Fruit fly (Drosophila melanogaster) whole organism, embryonic: ENCODE data around the gene Src64B.
A peak's percentile ranks its signal among the peaks of the same experiment; 100 is the strongest.

Source experiments
- Antp ChIP-seq: fragments of 200-800 bp; sonication (Bioruptor generic); optimal IDR thresholded peaks from 3 replicates; lab custom pipeline; 2016; ENCODE audit warnings: missing biosample characterization, missing genetic modification characterization
- Asciz ChIP-seq: fragments of 200-800 bp; sonication (Bioruptor generic); optimal IDR thresholded peaks from 2 replicates; lab custom pipeline; 2017; ENCODE audit warnings: missing biosample characterization, mild to moderate bottlenecking, missing genetic modification characterization, missing genetic modification reagents
- B-H1 ChIP-seq: fragments of 200-800 bp; sonication (Bioruptor generic); IDR thresholded peaks from 3 replicates; pipeline ENCODE4 v1.3.6; 2022; ENCODE audit warnings: missing biosample characterization, missing genetic modification characterization
- CG10366 ChIP-seq: fragments of 200-800 bp; sonication (Bioruptor generic); IDR thresholded peaks from 2 replicates; pipeline ENCODE4 v1.3.6; 2022; ENCODE audit warnings: missing biosample characterization, missing genetic modification characterization
- CG11456 ChIP-seq: fragments of 200-800 bp; sonication (Bioruptor generic); IDR thresholded peaks from 3 replicates; pipeline ENCODE4 v1.3.6; 2022; ENCODE audit warnings: missing biosample characterization, missing genetic modification characterization
- CG11696 ChIP-seq: fragments of 200-800 bp; sonication (Bioruptor generic); IDR thresholded peaks from 2 replicates; pipeline ENCODE4 v1.3.6; 2022; ENCODE audit warnings: missing biosample characterization, missing genetic modification characterization
- CG12155 ChIP-seq: fragments of 200-800 bp; sonication (Bioruptor generic); optimal IDR thresholded peaks from 3 replicates; lab custom pipeline; 2016; ENCODE audit warnings: missing biosample characterization, missing genetic modification characterization
- CG12299 ChIP-seq: fragments of 200-800 bp; sonication (Bioruptor generic); optimal IDR thresholded peaks from 2 replicates; lab custom pipeline; 2018; ENCODE audit warnings: missing biosample characterization, mild to moderate bottlenecking, missing genetic modification characterization
- CG12744 ChIP-seq: fragments of 200-800 bp; sonication (Bioruptor generic); optimal IDR thresholded peaks from 2 replicates; lab custom pipeline; 2016; ENCODE audit warnings: missing biosample characterization, missing genetic modification characterization
- CG14667 ChIP-seq: fragments of 200-800 bp; sonication (Bioruptor generic); IDR thresholded peaks from 2 replicates; pipeline ENCODE4 v1.3.6; 2022; ENCODE audit warnings: missing biosample characterization, missing genetic modification characterization
- CG1602 ChIP-seq: fragments of 200-800 bp; sonication (Bioruptor generic); optimal IDR thresholded peaks from 3 replicates; lab custom pipeline; 2016; ENCODE audit warnings: missing biosample characterization, missing genetic modification characterization
- CG17568 ChIP-seq: fragments of 200-800 bp; sonication (Bioruptor generic); optimal IDR thresholded peaks from 2 replicates; lab custom pipeline; 2018; ENCODE audit warnings: missing biosample characterization, mild to moderate bottlenecking, missing genetic modification characterization, moderate library complexity
- CG17612 ChIP-seq: fragments of 200-800 bp; sonication (Bioruptor generic); IDR thresholded peaks from 2 replicates; pipeline ENCODE4 v1.3.6; 2022; ENCODE audit warnings: missing biosample characterization, missing genetic modification characterization
- CG2129 ChIP-seq: fragments of 200-800 bp; sonication (Bioruptor generic); IDR thresholded peaks from 2 replicates; pipeline ENCODE4 v1.3.6; 2022; ENCODE audit warnings: missing biosample characterization, missing genetic modification characterization; ENCODE audit not compliant: partially characterized antibody
- CG2712 ChIP-seq: fragments of 200-800 bp; optimal IDR thresholded peaks from 3 replicates; lab custom pipeline; 2019; ENCODE audit warnings: missing biosample characterization, mild to moderate bottlenecking, missing genetic modification characterization, moderate library complexity
- CG31441 ChIP-seq: fragments of 200-800 bp; sonication (Bioruptor generic); IDR thresholded peaks from 2 replicates; pipeline ENCODE4 v1.3.6; 2022; ENCODE audit warnings: missing biosample characterization, missing genetic modification characterization
- CG3163 ChIP-seq: fragments of 200-800 bp; sonication (Bioruptor generic); optimal IDR thresholded peaks from 3 replicates; lab custom pipeline; 2016; ENCODE audit warnings: missing biosample characterization, missing genetic modification characterization
- CG32767 ChIP-seq: fragments of 200-800 bp; sonication (Bioruptor generic); IDR thresholded peaks from 2 replicates; pipeline ENCODE4 v1.3.6; 2022; ENCODE audit warnings: missing biosample characterization, missing genetic modification characterization
- CG5953 ChIP-seq: fragments of 200-800 bp; sonication (Bioruptor generic); IDR thresholded peaks from 2 replicates; pipeline ENCODE4 v1.3.6; 2022; ENCODE audit warnings: missing biosample characterization, missing genetic modification characterization
- CG6791 ChIP-seq: fragments of 200-800 bp; sonication (Bioruptor generic); IDR thresholded peaks from 3 replicates; pipeline ENCODE4 v1.3.6; 2022; ENCODE audit warnings: missing biosample characterization, missing genetic modification characterization; ENCODE audit not compliant: partially characterized antibody
- CG7928 ChIP-seq: fragments of 200-800 bp; sonication (Bioruptor generic); optimal IDR thresholded peaks from 2 replicates; lab custom pipeline; 2017; ENCODE audit warnings: missing biosample characterization, mild to moderate bottlenecking, missing genetic modification characterization
- CG8290 ChIP-seq, 3 experiments: fragments of 200-800 bp; sonication (Bioruptor generic); optimal IDR thresholded peaks; 2 replicates each; lab custom pipeline; 2016 to 2019; ENCODE audit warnings: missing biosample characterization in 3 of 3, missing genetic modification characterization in 3 of 3, mild to moderate bottlenecking in 2 of 3, moderate library complexity in 1 of 3
- Dip3 ChIP-seq: fragments of 200-800 bp; sonication (Bioruptor generic); optimal IDR thresholded peaks from 3 replicates; lab custom pipeline; 2016; ENCODE audit warnings: missing biosample characterization, missing genetic modification characterization
- Dll ChIP-seq: fragments of 200-800 bp; sonication (Bioruptor generic); IDR thresholded peaks from 4 replicates; pipeline ENCODE4 v1.3.6; 2022; ENCODE audit warnings: missing biosample characterization, missing genetic modification characterization; ENCODE audit not compliant: partially characterized antibody
- Doc2 ChIP-seq: fragments of 200-800 bp; sonication (Bioruptor generic); IDR thresholded peaks from 2 replicates; pipeline ENCODE4 v1.3.6; 2022; ENCODE audit warnings: missing biosample characterization, missing genetic modification characterization
- Doc3 ChIP-seq: fragments of 200-800 bp; sonication (Bioruptor generic); IDR thresholded peaks from 3 replicates; pipeline ENCODE4 v1.3.6; 2022; ENCODE audit warnings: missing biosample characterization, missing genetic modification characterization; ENCODE audit not compliant: partially characterized antibody
- Elba2 ChIP-seq: fragments of 200-800 bp; sonication (Bioruptor generic); optimal IDR thresholded peaks from 3 replicates; lab custom pipeline; 2016; ENCODE audit warnings: missing biosample characterization, missing genetic modification characterization
- Gug ChIP-seq: fragments of 200-800 bp; sonication (Bioruptor generic); IDR thresholded peaks from 4 replicates; pipeline ENCODE4 v1.3.6; 2022; ENCODE audit warnings: missing biosample characterization, missing genetic modification characterization
- H2.0 ChIP-seq: fragments of 200-800 bp; sonication (Bioruptor generic); IDR thresholded peaks from 2 replicates; pipeline ENCODE4 v1.3.6; 2022; ENCODE audit warnings: missing biosample characterization, missing genetic modification characterization
- Hmr ChIP-seq: fragments of 200-800 bp; sonication (Bioruptor generic); optimal IDR thresholded peaks from 3 replicates; lab custom pipeline; 2017; ENCODE audit warnings: mild to moderate bottlenecking, missing biosample characterization, missing genetic modification reagents, missing genetic modification characterization
- Hr39 ChIP-seq: fragments of >200 bp; optimal IDR thresholded peaks from 2 replicates; lab custom pipeline; 2017
- Kr ChIP-seq: fragments of 200-800 bp; sonication (Bioruptor generic); optimal IDR thresholded peaks from 2 replicates; lab custom pipeline; 2017; ENCODE audit warnings: missing biosample characterization, mild to moderate bottlenecking, missing genetic modification characterization
- Mes4 ChIP-seq: fragments of 200-800 bp; sonication (Bioruptor generic); optimal IDR thresholded peaks from 2 replicates; lab custom pipeline; 2016; ENCODE audit warnings: missing biosample characterization, missing genetic modification characterization
- Nf-YB ChIP-seq: fragments of 200-800 bp; sonication (Bioruptor generic); optimal IDR thresholded peaks from 3 replicates; lab custom pipeline; 2019; ENCODE audit warnings: missing biosample characterization, mild to moderate bottlenecking, missing genetic modification characterization, moderate library complexity
- Rx ChIP-seq: fragments of 200-800 bp; sonication (Bioruptor generic); IDR thresholded peaks from 2 replicates; pipeline ENCODE4 v1.3.6; 2022; ENCODE audit warnings: missing biosample characterization, missing genetic modification characterization
- Sox102F ChIP-seq: fragments of 200-800 bp; sonication (Bioruptor generic); optimal IDR thresholded peaks from 2 replicates; lab custom pipeline; 2018; ENCODE audit warnings: missing biosample characterization, mild to moderate bottlenecking, missing genetic modification characterization, moderate library complexity
- Sry-β ChIP-seq: fragments of 200-800 bp; sonication (Bioruptor generic); optimal IDR thresholded peaks from 2 replicates; lab custom pipeline; 2018; ENCODE audit warnings: missing biosample characterization, mild to moderate bottlenecking, missing genetic modification characterization, moderate library complexity
- Tbp ChIP-seq: fragments of >200 bp; optimal IDR thresholded peaks from 2 replicates; lab custom pipeline; 2018; ENCODE audit warnings: missing biosample characterization, missing genetic modification characterization
- ab ChIP-seq: fragments of 200-800 bp; sonication (Bioruptor generic); optimal IDR thresholded peaks from 2 replicates; lab custom pipeline; 2016; ENCODE audit warnings: missing biosample characterization, missing genetic modification characterization
- ap ChIP-seq: fragments of 200-800 bp; sonication (Bioruptor generic); IDR thresholded peaks from 2 replicates; pipeline ENCODE4 v1.3.6; 2022; ENCODE audit warnings: missing biosample characterization, missing genetic modification characterization
- ci ChIP-seq: fragments of 200-800 bp; sonication (Bioruptor generic); IDR thresholded peaks from 3 replicates; pipeline ENCODE4 v1.3.6; 2022; ENCODE audit warnings: missing biosample characterization, missing genetic modification characterization
- crol ChIP-seq: fragments of 200-800 bp; sonication (Bioruptor generic); IDR thresholded peaks from 2 replicates; pipeline ENCODE4 v1.3.6; 2022; ENCODE audit warnings: missing biosample characterization, missing genetic modification characterization
- dysf ChIP-seq: fragments of 200-800 bp; sonication (Bioruptor generic); IDR thresholded peaks from 3 replicates; pipeline ENCODE4 v1.3.6; 2022; ENCODE audit warnings: missing biosample characterization, missing genetic modification characterization
- ewg ChIP-seq: fragments of 200-800 bp; sonication (Bioruptor generic); optimal IDR thresholded peaks from 3 replicates; lab custom pipeline; 2017; ENCODE audit warnings: mild to moderate bottlenecking, missing biosample characterization, missing genetic modification reagents, missing genetic modification characterization
- eyg ChIP-seq: fragments of 200-800 bp; sonication (Bioruptor generic); optimal IDR thresholded peaks from 3 replicates; lab custom pipeline; 2016; ENCODE audit warnings: missing biosample characterization, missing genetic modification characterization
- lab ChIP-seq: fragments of 200-800 bp; sonication (Bioruptor generic); optimal IDR thresholded peaks from 3 replicates; lab custom pipeline; 2017; ENCODE audit warnings: missing biosample characterization, missing genetic modification characterization, mild to moderate bottlenecking, moderate library complexity, missing genetic modification reagents
- nerfin-1 ChIP-seq: fragments of 200-800 bp; sonication (Bioruptor generic); optimal IDR thresholded peaks from 3 replicates; lab custom pipeline; 2019; ENCODE audit warnings: missing biosample characterization, mild to moderate bottlenecking, missing genetic modification characterization, moderate library complexity
- odd ChIP-seq: fragments of 200-800 bp; sonication (Bioruptor generic); optimal IDR thresholded peaks from 2 replicates; lab custom pipeline; 2017; ENCODE audit warnings: missing biosample characterization, mild to moderate bottlenecking, missing genetic modification characterization
- p53 ChIP-seq: fragments of 200-800 bp; sonication (Bioruptor generic); optimal IDR thresholded peaks from 2 replicates; lab custom pipeline; 2016; ENCODE audit warnings: missing biosample characterization, missing genetic modification characterization
- rib ChIP-seq: fragments of 200-800 bp; sonication (Bioruptor generic); IDR thresholded peaks from 2 replicates; pipeline ENCODE4 v1.3.6; 2022; ENCODE audit warnings: missing biosample characterization, missing genetic modification characterization
- salm ChIP-seq: fragments of 200-800 bp; sonication (Bioruptor generic); optimal IDR thresholded peaks from 2 replicates; lab custom pipeline; 2018; ENCODE audit warnings: missing biosample characterization, mild to moderate bottlenecking, missing genetic modification characterization
- sens-2 ChIP-seq: fragments of 200-800 bp; sonication (Bioruptor generic); IDR thresholded peaks from 2 replicates; pipeline ENCODE4 v1.3.6; 2022; ENCODE audit warnings: missing biosample characterization, missing genetic modification characterization
- vnd ChIP-seq: fragments of 200-800 bp; sonication (Bioruptor generic); IDR thresholded peaks from 3 replicates; pipeline ENCODE4 v1.3.6; 2022; ENCODE audit warnings: missing biosample characterization, missing genetic modification characterization; ENCODE audit not compliant: partially characterized antibody

Gene Src64B

dm6 chr3L:4553395-4553794 lies 72.6 kb downstream of the Src64B start (continued):
- no peak for TF ChIP-seq CG1602 (GFP tag; lab: Kevin White, UChicago)
- no peak for TF ChIP-seq sens-2 (GFP tag; lab: Robert Waterston, UW)
- TF ChIP-seq Hmr (GFP tag; lab: Kevin White, UChicago) = no peak
- no peak for TF ChIP-seq lab
- no peak for TF ChIP-seq CG2712 (tag; lab: Kevin White, UChicago)
- TF ChIP-seq nerfin-1 (tag; lab: Kevin White, UChicago) = no peak
- TF ChIP-seq p53 (GFP tag; lab: Kevin White, UChicago) = no peak
- no peak for TF ChIP-seq CG5953 (GFP tag; lab: Robert Waterston, UW)
- TF ChIP-seq CG3163 (GFP tag; lab: Kevin White, UChicago) = no peak
- no peak for TF ChIP-seq Antp (GFP tag; lab: Kevin White, UChicago)
- TF ChIP-seq Hr39 (lab: Kevin White, UChicago) = no peak
- TF ChIP-seq Mes4 (GFP tag; lab: Kevin White, UChicago) = no peak
- TF ChIP-seq CG17612 = no peak
- no peak for TF ChIP-seq CG8290 (GFP tag; optimal IDR thresholded peaks at IDR 0.05; lab: Kevin White, UChicago)
- peak; percentile 7 to 75 for TF ChIP-seq CG8290 (tag; optimal IDR thresholded peaks at IDR 0.05; lab: Kevin White, UChicago)
- peak; percentile 11 for TF ChIP-seq Elba2
- TF ChIP-seq Rx (GFP tag; lab: Robert Waterston, UW) = no peak
- no peak for TF ChIP-seq Sox102F (GFP tag; lab: Kevin White, UChicago)
- TF ChIP-seq dysf (GFP tag; lab: Robert Waterston, UW) = no peak
- no peak for TF ChIP-seq CG11696 (GFP tag; lab: Robert Waterston, UW)
- no peak for TF ChIP-seq Kr (GFP tag; lab: Kevin White, UChicago)
- TF ChIP-seq Tbp = no peak
- TF ChIP-seq CG17568 = no peak
- no peak for TF ChIP-seq CG12299 (tag; lab: Kevin White, UChicago)
- TF ChIP-seq Dip3 = no peak
- TF ChIP-seq Asciz (GFP tag; lab: Kevin White, UChicago) = no peak
- TF ChIP-seq CG12155 = no peak
- TF ChIP-seq ap = no peak
- no peak for TF ChIP-seq eyg (GFP tag; lab: Kevin White, UChicago)
- TF ChIP-seq H2.0 (GFP tag; lab: Robert Waterston, UW) = no peak
- TF ChIP-seq ab = no peak
- TF ChIP-seq Gug (GFP tag; lab: Robert Waterston, UW) = no peak
- no peak for TF ChIP-seq rib (GFP tag; lab: Robert Waterston, UW)
- no peak for TF ChIP-seq CG31441 (GFP tag; lab: Robert Waterston, UW)
- TF ChIP-seq CG6791 = 0 out of 3 replicates have a peak, but pooled peaks have one; percentile 38
- TF ChIP-seq Dll (GFP tag; lab: Robert Waterston, UW) = no peak
- TF ChIP-seq Doc2 = no peak
- no peak for TF ChIP-seq B-H1
- no peak for TF ChIP-seq CG7928
- TF ChIP-seq vnd (GFP tag; lab: Robert Waterston, UW) = no peak
- TF ChIP-seq Doc3 = no peak
- no peak for TF ChIP-seq Sry-β (GFP tag; lab: Kevin White, UChicago)
- no peak for TF ChIP-seq CG12744
- TF ChIP-seq CG2129 = no peak
- no peak for TF ChIP-seq odd (GFP tag; lab: Kevin White, UChicago)
- TF ChIP-seq salm = no peak
- TF ChIP-seq CG14667 (GFP tag; lab: Robert Waterston, UW) = no peak
- no peak for TF ChIP-seq CG10366 (GFP tag; lab: Robert Waterston, UW)
- TF ChIP-seq CG32767 = no peak
- no peak for TF ChIP-seq CG11456 (GFP tag; lab: Robert Waterston, UW)
- no peak for TF ChIP-seq ci (GFP tag; lab: Robert Waterston, UW)
- no peak for TF ChIP-seq crol (GFP tag; lab: Robert Waterston, UW)
- no peak for TF ChIP-seq Nf-YB (GFP tag; lab: Kevin White, UChicago)
- TF ChIP-seq ewg (GFP tag; lab: Kevin White, UChicago) = peak; percentile 20
